Fruit fly (Drosophila melanogaster): ENCODE data around the gene TfIIFalpha.

TfIIFalpha gene

dm6 chr3R:6410412-6411225 is 30.4 kb downstream of the TfIIFalpha start (continued):
- TF ChIP-seq toy (GFP tag; IDR thresholded peaks at IDR 0.05) (no peak), otp (GFP tag; IDR thresholded peaks at IDR 0.05) (0 out of 3 replicates have a peak, but pooled peaks have one; percentile 4), CG4360 (GFP tag; IDR thresholded peaks at IDR 0.05) (peak; percentile 47), CG2129 (GFP tag; IDR thresholded peaks at IDR 0.05; ENCODE audit: partially characterized antibody) (no peak), Ssrp (tag; optimal IDR thresholded peaks at IDR 0.05) (peak; percentile 92), CG18262 (tag; optimal IDR thresholded peaks at IDR 0.05) (peak; percentile 96), CG1832 (GFP tag; optimal IDR thresholded peaks at IDR 0.05) (no peak), sim (GFP tag; IDR thresholded peaks at IDR 0.05) (peak; percentile 42; the same call in 1 of the 2 replicates), CG3065 (GFP tag; optimal IDR thresholded peaks at IDR 0.05) (peak; percentile 61), tup (GFP tag; optimal IDR thresholded peaks at IDR 0.05) (no peak), bowl (GFP tag; IDR thresholded peaks at IDR 0.05) (no peak), Nf-YA (GFP tag; IDR thresholded peaks at IDR 0.05) (no peak), CG14050 (GFP tag; IDR thresholded peaks at IDR 0.05) (peak; percentile 46; the same call in 1 of the 3 replicates), BEAF-32 (GFP tag; optimal IDR thresholded peaks at IDR 0.05) (no peak), CHES-1-like (GFP tag; optimal IDR thresholded peaks at IDR 0.05) (peak; percentile 77), pho (GFP tag; optimal IDR thresholded peaks at IDR 0.05) (peak; percentile 89), CG11696 (GFP tag; IDR thresholded peaks at IDR 0.05) (peak; percentile 96), Xbp1 (GFP tag; optimal IDR thresholded peaks at IDR 0.05) (peak; percentile 89), Hand (GFP tag; optimal IDR thresholded peaks at IDR 0.05) (peak; percentile 88), YL-1 (GFP tag; optimal IDR thresholded peaks at IDR 0.05) (peak; percentile 56), tin (GFP tag; optimal IDR thresholded peaks at IDR 0.05) (peak; percentile 79), CG14441 (GFP tag; IDR thresholded peaks at IDR 0.05) (0 out of 2 replicates have a peak, but pooled peaks have one; percentile 46), CG18619 (GFP tag; optimal IDR thresholded peaks at IDR 0.05) (peak; percentile 91), Gug (GFP tag; IDR thresholded peaks at IDR 0.05) (no peak; the same call in 2 of the 4 replicates), Dek (tag; optimal IDR thresholded peaks at IDR 0.05) (peak; percentile 81), CG9215 (GFP tag; IDR thresholded peaks at IDR 0.05) (peak; percentile 78), MBD-R2 (GFP tag; IDR thresholded peaks at IDR 0.05) (no peak), CG10543 (GFP tag; optimal IDR thresholded peaks at IDR 0.05) (peak; percentile 79), lbe (GFP tag; optimal IDR thresholded peaks at IDR 0.05) (peak; percentile 27), CG11085 (GFP tag; IDR thresholded peaks at IDR 0.05) (0 out of 2 replicates have a peak, but pooled peaks have one; percentile 36), CG8359 (GFP tag; optimal IDR thresholded peaks at IDR 0.05; ENCODE audit: borderline replicate concordance) (peak; percentile 66), pan (optimal IDR thresholded peaks at IDR 0.05) (no peak), pan (GFP tag; optimal IDR thresholded peaks at IDR 0.05 in 1 of 2, IDR thresholded peaks at IDR 0.05 in 1 of 2) (peak in 1 of 2 experiments; percentile 79), sc (optimal IDR thresholded peaks at IDR 0.05) (no peak), sc (GFP tag; optimal IDR thresholded peaks at IDR 0.05) (peak; percentile 81), gcm (GFP tag; optimal IDR thresholded peaks at IDR 0.05) (peak; percentile 82), CG16815 (GFP tag; optimal IDR thresholded peaks at IDR 0.05) (peak; percentile 76), CG12155 (GFP tag; optimal IDR thresholded peaks at IDR 0.05) (peak; percentile 83), CG3163 (GFP tag; optimal IDR thresholded peaks at IDR 0.05) (peak; percentile 54), emc (GFP tag; optimal IDR thresholded peaks at IDR 0.05) (peak; percentile 56), exex (tag; optimal IDR thresholded peaks at IDR 0.05) (peak; percentile 47), Optix (GFP tag; IDR thresholded peaks at IDR 0.05) (0 out of 3 replicates have a peak, but pooled peaks have one; percentile 38), CG12391 (tag; optimal IDR thresholded peaks at IDR 0.05) (peak; percentile 92), Ravus (GFP tag; IDR thresholded peaks at IDR 0.05) (no peak; the same call in 1 of the 2 replicates), fu2 (GFP tag; optimal IDR thresholded peaks at IDR 0.05) (peak; percentile 72), pros (GFP tag; optimal IDR thresholded peaks at IDR 0.05) (peak; percentile 60), Hmr (GFP tag; optimal IDR thresholded peaks at IDR 0.05) (peak; percentile 88), trh (GFP tag; optimal IDR thresholded peaks at IDR 0.05) (peak; percentile 53), CG3995 (GFP tag; optimal IDR thresholded peaks at IDR 0.05) (peak; percentile 67)

Data from whole organism, embryonic.